Worm (Caenorhabditis elegans): ENCODE results near the gene otpl-7.

The otpl-7 gene

ce11 chrV:8495965-8496364, 25.3 kb upstream of the otpl-7 start:
- TF ChIP-seq daf-19 (GFP tag; conservative IDR thresholded peaks at IDR 0.05) (peak; percentile 70), egl-43 (GFP tag; IDR thresholded peaks at IDR 0.05) (peak; percentile 83), unc-130 (GFP tag; optimal IDR thresholded peaks at IDR 0.05) (peak; percentile 36), lin-38 (GFP tag; IDR thresholded peaks at IDR 0.05) (peak; percentile 71), jun-1 (tag; optimal IDR thresholded peaks at IDR 0.05) (no peak), saeg-2 (GFP tag; IDR thresholded peaks at IDR 0.05) (no peak), hlh-11 (tag; optimal IDR thresholded peaks at IDR 0.05) (peak; percentile 11), nhr-42 (GFP tag; IDR thresholded peaks at IDR 0.05) (peak; percentile 61; the same call in 1 of the 2 replicates), ctbp-1 (GFP tag; IDR thresholded peaks at IDR 0.05) (peak; percentile 72), F26F4.8 (GFP tag; conservative IDR thresholded peaks at IDR 0.05) (0 out of 2 replicates have a peak, but pooled peaks have one; percentile 41), snpc-4 (tag; optimal IDR thresholded peaks at IDR 0.05) (peak; percentile 9), Y75B8A.6 (GFP tag; IDR thresholded peaks at IDR 0.05) (no peak), Y105C5A.15 (GFP tag; IDR thresholded peaks at IDR 0.05) (0 out of 2 replicates have a peak, but pooled peaks have one; percentile 10), pha-4 (GFP tag; IDR thresholded peaks at IDR 0.05) (peak; percentile 65), pha-4 (tag; optimal IDR thresholded peaks at IDR 0.05) (no peak), tag-97 (GFP tag; IDR thresholded peaks at IDR 0.05) (no peak), php-3 (GFP tag; IDR thresholded peaks at IDR 0.05) (peak; percentile 56; the same call in 1 of the 2 replicates), vab-7 (GFP tag; IDR thresholded peaks at IDR 0.05) (peak; percentile 78), tra-1 (GFP tag; IDR thresholded peaks at IDR 0.05) (peak; percentile 46; the same call in 1 of the 2 replicates), zfp-2 (tag; optimal IDR thresholded peaks at IDR 0.05) (no peak), mes-2 (tag; optimal IDR thresholded peaks at IDR 0.05; ENCODE audit: poor library complexity, severe bottlenecking) (peak; percentile 58), aly-2 (tag; optimal IDR thresholded peaks at IDR 0.05) (no peak), daf-16 (GFP tag; optimal IDR thresholded peaks at IDR 0.05) (peak in 1 of 2 experiments; percentile 55), daf-16 (tag; optimal IDR thresholded peaks at IDR 0.05) (peak; percentile 66), ama-1 (optimal IDR thresholded peaks at IDR 0.05) (no peak), ceh-28 (tag; optimal IDR thresholded peaks at IDR 0.05) (no peak), mep-1 (tag; optimal IDR thresholded peaks at IDR 0.05) (peak; percentile 36), dmd-9 (GFP tag; IDR thresholded peaks at IDR 0.05) (no peak), F44E2.7 (GFP tag; IDR thresholded peaks at IDR 0.05) (0 out of 2 replicates have a peak, but pooled peaks have one; percentile 20), lin-39 (tag; optimal IDR thresholded peaks at IDR 0.05) (no peak), skn-1 (tag; optimal IDR thresholded peaks at IDR 0.05) (no peak), dmd-8 (GFP tag; IDR thresholded peaks at IDR 0.05) (0 out of 2 replicates have a peak, but pooled peaks have one; percentile 62), dmd-6 (GFP tag; IDR thresholded peaks at IDR 0.05) (peak; percentile 34; the same call in 1 of the 2 replicates), madf-5 (GFP tag; IDR thresholded peaks at IDR 0.05) (no peak), ceh-44 (GFP tag; IDR thresholded peaks at IDR 0.05) (no peak; the same call in 1 of the 2 replicates), attf-4 (tag; optimal IDR thresholded peaks at IDR 0.05) (no peak), Y5F2A.4 (GFP tag; optimal IDR thresholded peaks at IDR 0.05) (no peak), spr-3 (GFP tag; optimal IDR thresholded peaks at IDR 0.05) (peak; percentile 7), Y48G9A.11 (GFP tag; IDR thresholded peaks at IDR 0.05) (peak; percentile 27; the same call in 1 of the 2 replicates), nhr-41 (GFP tag; IDR thresholded peaks at IDR 0.05) (peak; percentile 50; the same call in 1 of the 2 replicates), nhr-111 (GFP tag; optimal IDR thresholded peaks at IDR 0.05) (peak; percentile 15), hmg-1.1 (GFP tag; IDR thresholded peaks at IDR 0.05) (0 out of 2 replicates have a peak, but pooled peaks have one; percentile 45), set-16 (GFP tag; IDR thresholded peaks at IDR 0.05) (no peak), nhr-6 (tag; optimal IDR thresholded peaks at IDR 0.05) (no peak), daf-8 (GFP tag; IDR thresholded peaks at IDR 0.05) (no peak), lir-3 (tag; optimal IDR thresholded peaks at IDR 0.05) (peak; percentile 31), ztf-7 (tag; optimal IDR thresholded peaks at IDR 0.05) (no peak), snpc-1.2 (GFP tag; IDR thresholded peaks at IDR 0.05) (peak; percentile 69), madf-9 (GFP tag; conservative IDR thresholded peaks at IDR 0.05) (0 out of 2 replicates have a peak, but pooled peaks have one; percentile 32), R02D3.7 (tag; optimal IDR thresholded peaks at IDR 0.05) (no peak), arid-1 (GFP tag; conservative IDR thresholded peaks at IDR 0.05) (peak; percentile 43; the same call in 1 of the 2 replicates)

Data from whole organism, L4 larva.